Fruit fly (Drosophila melanogaster): ENCODE data around the gene CG43391.

DNA sequence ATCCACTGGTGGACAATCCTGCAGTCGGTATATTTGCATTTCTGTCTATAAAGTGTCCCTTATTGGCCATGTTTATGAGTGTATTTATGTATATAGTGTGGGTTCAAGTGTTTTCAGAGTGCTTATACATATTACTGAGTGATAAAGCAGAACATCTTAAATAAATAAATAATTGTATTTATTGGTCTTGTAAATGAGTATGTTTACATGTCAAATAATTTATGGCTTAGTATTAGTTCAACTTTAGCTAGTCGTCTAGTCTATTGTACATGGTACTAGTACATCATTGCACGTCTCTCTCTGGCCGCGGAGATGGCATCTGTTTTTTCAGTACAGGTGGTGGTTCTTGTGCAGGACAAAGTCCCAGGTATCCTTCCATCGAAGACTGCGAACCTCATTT, 3.1 kb upstream of the CG43391 start, which contains the start of gene CG32086:
- TF ChIP-seq Mnt (GFP tag; optimal IDR thresholded peaks at IDR 0.05): no peak
- TF ChIP-seq CG1620 (GFP tag; optimal IDR thresholded peaks at IDR 0.05): no peak
- no peak for TF ChIP-seq ovo (GFP tag; optimal IDR thresholded peaks at IDR 0.05)
- no peak for TF ChIP-seq pad (GFP tag; optimal IDR thresholded peaks at IDR 0.05)
- no peak for TF ChIP-seq bab1 (GFP tag; optimal IDR thresholded peaks at IDR 0.05)
- TF ChIP-seq CG7101 (tag; optimal IDR thresholded peaks at IDR 0.05): no peak
- no peak for TF ChIP-seq Clk (GFP tag; optimal IDR thresholded peaks at IDR 0.05)
- TF ChIP-seq CG14711 (tag; optimal IDR thresholded peaks at IDR 0.05): no peak
- TF ChIP-seq CG5204 (GFP tag; optimal IDR thresholded peaks at IDR 0.05): no peak
- TF ChIP-seq CG12768 (GFP tag; optimal IDR thresholded peaks at IDR 0.05): no peak
- no peak for TF ChIP-seq CG33017 (tag; optimal IDR thresholded peaks at IDR 0.05)
- no peak for TF ChIP-seq cnc (optimal IDR thresholded peaks at IDR 0.05)

All from whole organism, adult.